Worm (Caenorhabditis elegans) whole organism, mixed stage, embryonic: ENCODE results near the gene C28C12.1.

Experiments used
- M03D4.4 ChIP-seq: sonication (generic microtip); optimal IDR thresholded peaks from 2 replicates; lab custom pipeline; 2017; ENCODE audit warnings: mild to moderate bottlenecking, missing genetic modification characterization, missing compliant biosample characterization
- blmp-1 ChIP-seq: fragments of 150-350 bp; optimal IDR thresholded peaks from 2 replicates; lab custom pipeline; 2014; ENCODE audit warnings: missing biosample characterization, missing genetic modification characterization
- ceh-39 ChIP-seq: fragments of 150-350 bp; optimal IDR thresholded peaks from 2 replicates; lab custom pipeline; 2014; ENCODE audit warnings: missing biosample characterization, missing genetic modification characterization
- ceh-43 ChIP-seq: fragments of 200-800 bp; sonication (Bioruptor generic); optimal IDR thresholded peaks from 2 replicates; lab custom pipeline; 2018; ENCODE audit warnings: mild to moderate bottlenecking, missing genetic modification characterization, moderate library complexity, missing compliant biosample characterization
- ceh-83 ChIP-seq: fragments of 200-800 bp; sonication (Bioruptor generic); optimal IDR thresholded peaks from 2 replicates; lab custom pipeline; 2018; ENCODE audit warnings: mild to moderate bottlenecking, missing genetic modification characterization, missing compliant biosample characterization
- ces-1 ChIP-seq: fragments of 150-350 bp; optimal IDR thresholded peaks from 2 replicates; lab custom pipeline; 2014; ENCODE audit warnings: missing biosample characterization, missing genetic modification reagents, missing genetic modification characterization
- cnd-1 ChIP-seq: fragments of 200-800 bp; sonication (Bioruptor generic); optimal IDR thresholded peaks from 2 replicates; lab custom pipeline; 2018; ENCODE audit warnings: mild to moderate bottlenecking, missing genetic modification characterization, missing compliant biosample characterization
- elt-1 ChIP-seq: sonication (generic microtip); optimal IDR thresholded peaks from 2 replicates; lab custom pipeline; 2017; ENCODE audit warnings: missing genetic modification characterization, mild to moderate bottlenecking, missing compliant biosample characterization, antibody characterized with exemption, moderate library complexity, borderline replicate concordance; ENCODE audit not compliant: insufficient read depth
- elt-3 ChIP-seq: fragments of 150-350 bp; optimal IDR thresholded peaks from 2 replicates; lab custom pipeline; 2014; ENCODE audit warnings: missing biosample characterization, missing genetic modification characterization
- flh-1 ChIP-seq: fragments of 200-800 bp; sonication (Bioruptor generic); optimal IDR thresholded peaks from 2 replicates; lab custom pipeline; 2018; ENCODE audit warnings: mild to moderate bottlenecking, missing genetic modification characterization, moderate library complexity, missing compliant biosample characterization
- ham-2 ChIP-seq: fragments of 200-800 bp; sonication (Bioruptor generic); optimal IDR thresholded peaks from 2 replicates; lab custom pipeline; 2018; ENCODE audit warnings: mild to moderate bottlenecking, missing genetic modification characterization, missing compliant biosample characterization
- hlh-1 ChIP-seq: fragments of 150-350 bp; optimal IDR thresholded peaks from 2 replicates; lab custom pipeline; 2014; ENCODE audit warnings: missing biosample characterization, missing genetic modification reagents, missing genetic modification characterization
- lin-13 ChIP-seq: fragments of 150-350 bp; optimal IDR thresholded peaks from 2 replicates; lab custom pipeline; 2014; ENCODE audit warnings: missing biosample characterization, missing genetic modification characterization
- lin-32 ChIP-seq: fragments of 200-800 bp; sonication (Bioruptor generic); optimal IDR thresholded peaks from 2 replicates; lab custom pipeline; 2018; ENCODE audit warnings: mild to moderate bottlenecking, missing genetic modification characterization, missing compliant biosample characterization
- lsy-2 ChIP-seq: fragments of 150-350 bp; optimal IDR thresholded peaks from 2 replicates; lab custom pipeline; 2014; ENCODE audit warnings: missing biosample characterization, missing genetic modification characterization
- mab-5 ChIP-seq: fragments of 150-350 bp; optimal IDR thresholded peaks from 2 replicates; lab custom pipeline; 2014; ENCODE audit warnings: missing biosample characterization, missing genetic modification characterization
- mep-1 ChIP-seq: fragments of 150-350 bp; optimal IDR thresholded peaks from 2 replicates; lab custom pipeline; 2017; ENCODE audit warnings: missing biosample characterization, missing genetic modification reagents, missing genetic modification characterization, inconsistent platforms
- mls-2 ChIP-seq: sonication (generic microtip); optimal IDR thresholded peaks from 2 replicates; lab custom pipeline; 2016; ENCODE audit warnings: mild to moderate bottlenecking, missing genetic modification characterization, moderate library complexity, missing compliant biosample characterization
- nhr-12 ChIP-seq: fragments of 150-350 bp; optimal IDR thresholded peaks from 2 replicates; lab custom pipeline; 2014; ENCODE audit warnings: missing biosample characterization, missing genetic modification characterization
- nhr-2 ChIP-seq: fragments of 150-350 bp; optimal IDR thresholded peaks from 2 replicates; lab custom pipeline; 2014; ENCODE audit warnings: missing biosample characterization, missing genetic modification characterization
- nhr-237 ChIP-seq: fragments of 150-350 bp; optimal IDR thresholded peaks from 2 replicates; lab custom pipeline; 2014; ENCODE audit warnings: missing biosample characterization, missing genetic modification characterization
- nhr-28 ChIP-seq: fragments of 150-350 bp; optimal IDR thresholded peaks from 2 replicates; lab custom pipeline; 2014; ENCODE audit warnings: missing biosample characterization, missing genetic modification characterization
- nhr-76 ChIP-seq: sonication (generic microtip); optimal IDR thresholded peaks from 2 replicates; lab custom pipeline; 2017; ENCODE audit warnings: missing biosample characterization, missing genetic modification characterization
- pha-4 ChIP-seq: fragments of 150-350 bp; optimal IDR thresholded peaks from 2 replicates; lab custom pipeline; 2018; ENCODE audit warnings: missing biosample characterization, missing genetic modification reagents, missing genetic modification characterization
- sem-2 ChIP-seq: fragments of 200-800 bp; sonication (Bioruptor generic); optimal IDR thresholded peaks from 2 replicates; lab custom pipeline; 2018; ENCODE audit warnings: mild to moderate bottlenecking, missing genetic modification characterization, missing compliant biosample characterization
- sptf-1 ChIP-seq: sonication (generic microtip); optimal IDR thresholded peaks from 2 replicates; lab custom pipeline; 2017; ENCODE audit warnings: mild to moderate bottlenecking, missing genetic modification characterization, moderate library complexity, missing compliant biosample characterization
- tbx-8 ChIP-seq: fragments of 200-800 bp; sonication (Bioruptor generic); optimal IDR thresholded peaks from 2 replicates; lab custom pipeline; 2018; ENCODE audit warnings: mild to moderate bottlenecking, missing genetic modification characterization, moderate library complexity, missing compliant biosample characterization
- unc-120 ChIP-seq: sonication (generic microtip); optimal IDR thresholded peaks from 2 replicates; lab custom pipeline; 2017; ENCODE audit warnings: missing genetic modification characterization, missing compliant biosample characterization; ENCODE audit not compliant: poor library complexity, severe bottlenecking
- unc-39 ChIP-seq: fragments of 150-350 bp; optimal IDR thresholded peaks from 2 replicates; lab custom pipeline; 2014; ENCODE audit warnings: missing biosample characterization, missing genetic modification characterization
- unc-62 ChIP-seq: fragments of 150-350 bp; optimal IDR thresholded peaks from 2 replicates; lab custom pipeline; 2014; ENCODE audit warnings: missing biosample characterization, missing genetic modification reagents, missing genetic modification characterization
- ztf-11 ChIP-seq: fragments of 150-350 bp; optimal IDR thresholded peaks from 2 replicates; lab custom pipeline; 2014; ENCODE audit warnings: missing biosample characterization, missing genetic modification characterization

Gene C28C12.1

ce11 chrIV:8476166-8476565 is 25.3 kb upstream of the C28C12.1 start:
- TF ChIP-seq unc-39 (tag; lab: Kevin White, UChicago) (no peak), hlh-1 (tag; lab: Kevin White, UChicago) (peak; percentile 79)

- TF ChIP-seq mls-2 (tag; lab: Kevin White, UChicago) (no peak), blmp-1 (tag; lab: Kevin White, UChicago) (no peak), ceh-83 (GFP tag; lab: Kevin White, UChicago) (no peak), hlh-1 (tag; lab: Kevin White, UChicago) (no peak), elt-3 (no peak), nhr-76 (tag; lab: Kevin White, UChicago) (no peak), pha-4 (tag; lab: Kevin White, UChicago) (no peak), lin-32 (GFP tag; lab: Kevin White, UChicago) (no peak), ceh-39 (tag; lab: Kevin White, UChicago) (no peak), unc-120 (tag; lab: Kevin White, UChicago) (no peak), sem-2 (GFP tag; lab: Kevin White, UChicago) (no peak), sptf-1 (tag; lab: Kevin White, UChicago) (no peak), tbx-8 (GFP tag; lab: Kevin White, UChicago) (no peak), elt-1 (tag; lab: Kevin White, UChicago) (no peak), unc-62 (GFP tag; lab: Kevin White, UChicago) (no peak), nhr-28 (tag; lab: Kevin White, UChicago) (no peak), ceh-43 (GFP tag; lab: Kevin White, UChicago) (no peak), unc-39 (tag; lab: Kevin White, UChicago) (no peak), flh-1 (GFP tag; lab: Kevin White, UChicago) (no peak), cnd-1 (tag; lab: Kevin White, UChicago) (no peak)
Observed at ce11 chrIV:8476880-8477279, 24.6 kb upstream of the C28C12.1 start, which contains the start of gene spp-10. Gene spp-10, plus strand, starts transcription at chrIV:8477180.

ce11 chrIV:8478516-8478915 is 23.0 kb upstream of the C28C12.1 start:
- TF ChIP-seq ceh-39 (tag; lab: Kevin White, UChicago) (no peak), elt-3 (no peak), lsy-2 (no peak), nhr-28 (tag; lab: Kevin White, UChicago) (no peak), flh-1 (GFP tag; lab: Kevin White, UChicago) (no peak)

- TF ChIP-seq elt-3 (no peak), sem-2 (GFP tag; lab: Kevin White, UChicago) (no peak), blmp-1 (tag; lab: Kevin White, UChicago) (no peak), lin-32 (GFP tag; lab: Kevin White, UChicago) (no peak), nhr-2 (tag; lab: Kevin White, UChicago) (no peak), unc-120 (tag; lab: Kevin White, UChicago) (no peak), nhr-28 (tag; lab: Kevin White, UChicago) (no peak), elt-1 (tag; lab: Kevin White, UChicago) (no peak), ces-1 (GFP tag; lab: Kevin White, UChicago) (no peak), flh-1 (GFP tag; lab: Kevin White, UChicago) (no peak), M03D4.4 (no peak), mab-5 (tag; lab: Kevin White, UChicago) (no peak)
Observed at ce11 chrIV:8479346-8479745, 22.1 kb upstream of the C28C12.1 start, which contains the start of gene hlh-12. Gene hlh-12, minus strand, starts transcription at chrIV:8479446.

- TF ChIP-seq ces-1 (GFP tag; lab: Kevin White, UChicago) (no peak), unc-120 (tag; lab: Kevin White, UChicago) (no peak), ceh-39 (tag; lab: Kevin White, UChicago) (no peak), ztf-11 (tag; lab: Kevin White, UChicago) (no peak), mep-1 (no peak), sptf-1 (tag; lab: Kevin White, UChicago) (no peak), nhr-12 (tag; lab: Kevin White, UChicago) (no peak), mls-2 (tag; lab: Kevin White, UChicago) (no peak), ham-2 (GFP tag; lab: Kevin White, UChicago) (no peak), elt-3 (no peak), pha-4 (tag; lab: Kevin White, UChicago) (no peak), nhr-237 (no peak), lin-32 (GFP tag; lab: Kevin White, UChicago) (no peak), mab-5 (tag; lab: Kevin White, UChicago) (no peak), lin-13 (tag; lab: Kevin White, UChicago) (no peak)
- TF ChIP-seq, all 35 proteins: peak for 0
Observed at ce11 chrIV:8481308-8481707, 20.2 kb upstream of the C28C12.1 start, which contains the start of gene spp-8. Gene spp-8, plus strand, starts transcription at chrIV:8481664.
